Fruit fly (Drosophila melanogaster): ENCODE data around the gene CG6763.

The CG6763 gene

DNA sequence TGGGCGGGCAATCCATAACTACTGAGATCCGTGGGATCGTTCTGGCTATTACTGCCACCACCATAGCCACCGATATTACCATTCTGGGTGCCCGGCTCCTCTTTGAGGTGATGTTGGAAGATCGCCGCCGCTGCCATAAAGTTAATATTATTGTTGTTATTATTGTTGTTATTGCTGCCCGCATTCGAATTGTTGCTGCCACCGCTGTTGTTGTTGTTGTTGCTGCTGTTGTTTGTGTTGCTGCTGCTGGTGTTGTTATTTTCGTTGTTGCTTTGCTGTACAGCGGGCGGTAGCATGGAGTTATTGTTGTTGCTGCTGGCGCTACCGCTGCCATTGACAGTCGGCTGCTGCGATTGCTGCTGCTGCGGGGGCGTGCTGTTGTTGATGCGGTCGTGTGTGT lies 8.5 kb downstream of the CG6763 start:
- TF ChIP-seq eg (GFP tag; IDR thresholded peaks at IDR 0.05) (no peak), Eip78C (GFP tag) (no peak), Sox14 (GFP tag; optimal IDR thresholded peaks at IDR 0.05) (no peak)

DNA sequence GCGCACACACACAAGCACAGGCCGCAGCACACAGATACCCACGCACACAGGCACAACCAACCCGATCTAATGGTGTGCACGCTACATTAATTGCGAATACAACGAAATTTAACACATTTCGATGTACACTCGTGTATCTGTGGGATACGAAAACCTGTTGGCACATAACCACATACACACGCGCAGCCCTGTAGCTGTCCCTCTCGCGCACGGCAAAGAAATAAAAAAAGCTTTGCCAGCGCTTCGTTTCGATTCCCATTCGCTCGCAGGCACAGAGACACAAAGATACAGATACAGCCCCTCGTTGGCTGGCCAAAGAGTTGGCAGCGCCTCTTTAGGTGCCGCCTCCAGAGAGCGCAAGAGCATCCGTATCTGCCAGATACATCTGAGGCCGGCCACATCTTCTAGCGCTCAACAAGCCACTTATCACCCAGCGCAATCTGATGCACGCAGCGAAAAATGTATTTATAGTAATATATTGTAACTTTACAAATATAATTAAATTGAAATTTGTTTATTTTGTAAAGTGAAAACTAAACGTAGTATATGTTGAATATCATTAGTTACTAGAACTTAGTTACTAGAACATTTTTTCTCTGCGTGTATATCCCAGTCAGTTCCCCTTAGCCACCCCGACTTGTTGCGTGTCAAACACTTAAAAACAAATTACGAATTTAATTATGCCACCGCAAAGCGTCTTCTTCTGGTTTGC lies 9.4 kb downstream of the CG6763 start:
- peak; percentile 37 for TF ChIP-seq fkh (GFP tag; optimal IDR thresholded peaks at IDR 0.05)
- TF ChIP-seq CG3919 (GFP tag; optimal IDR thresholded peaks at IDR 0.05), result peak; percentile 44
- TF ChIP-seq CG9139 (GFP tag; optimal IDR thresholded peaks at IDR 0.05), result peak; percentile 27
- peak; percentile 39 for TF ChIP-seq CG34406 (GFP tag; optimal IDR thresholded peaks at IDR 0.05)
- TF ChIP-seq Lpt (GFP tag; optimal IDR thresholded peaks at IDR 0.05), result peak; percentile 22
- TF ChIP-seq Hr4 (GFP tag; optimal IDR thresholded peaks at IDR 0.05), result peak; percentile 22
- TF ChIP-seq CG11762 (GFP tag; optimal IDR thresholded peaks at IDR 0.05; ENCODE audit: insufficient read depth), result no peak
- no peak for TF ChIP-seq cyc (GFP tag; optimal IDR thresholded peaks at IDR 0.05)
- TF ChIP-seq net (GFP tag; optimal IDR thresholded peaks at IDR 0.05), result peak; percentile 74
- TF ChIP-seq Hr38 (GFP tag; optimal IDR thresholded peaks at IDR 0.05), result no peak
- peak; percentile 36 for TF ChIP-seq vri (GFP tag; optimal IDR thresholded peaks at IDR 0.05)
- TF ChIP-seq CG4318 (GFP tag; optimal IDR thresholded peaks at IDR 0.05), result no peak
- peak; percentile 44 for TF ChIP-seq achi (GFP tag; optimal IDR thresholded peaks at IDR 0.05)
- peak; percentile 6 for TF ChIP-seq dac (GFP tag; optimal IDR thresholded peaks at IDR 0.05)
- TF ChIP-seq CG15336 (GFP tag; IDR thresholded peaks at IDR 0.05), result peak; percentile 65
- TF ChIP-seq CG6808 (GFP tag; optimal IDR thresholded peaks at IDR 0.05), result peak; percentile 57
- peak; percentile 57 to 79 for TF ChIP-seq ss (GFP tag; optimal IDR thresholded peaks at IDR 0.05)
- TF ChIP-seq fd85E (GFP tag; optimal IDR thresholded peaks at IDR 0.05), result no peak
- peak; percentile 47 for TF ChIP-seq CG3032 (tag; optimal IDR thresholded peaks at IDR 0.05)
- TF ChIP-seq Eip75B (GFP tag; optimal IDR thresholded peaks at IDR 0.05), result peak; percentile 36
- peak; percentile 84 for TF ChIP-seq Eip78C (GFP tag)
- peak; percentile 38 for TF ChIP-seq fd59A (GFP tag; optimal IDR thresholded peaks at IDR 0.05)
- peak; percentile 37 for TF ChIP-seq spab (GFP tag; optimal IDR thresholded peaks at IDR 0.05)
- TF ChIP-seq CG1621 (tag; optimal IDR thresholded peaks at IDR 0.05), result peak; percentile 58
- TF ChIP-seq topi (GFP tag; optimal IDR thresholded peaks at IDR 0.05), result peak; percentile 3
- TF ChIP-seq Gug (GFP tag; IDR thresholded peaks at IDR 0.05), result peak; percentile 22; the same call in 1 of the 2 replicates
- no peak for TF ChIP-seq Sox15 (GFP tag; optimal IDR thresholded peaks at IDR 0.05)
- peak; percentile 7 for TF ChIP-seq CG8319 (GFP tag; optimal IDR thresholded peaks at IDR 0.05)
- TF ChIP-seq dsx (GFP tag; optimal IDR thresholded peaks at IDR 0.05; ENCODE audit: poor library complexity, severe bottlenecking), result peak; percentile 3
- TF ChIP-seq Ets96B (tag; optimal IDR thresholded peaks at IDR 0.05), result peak; percentile 53
- no peak for TF ChIP-seq Met (GFP tag; optimal IDR thresholded peaks at IDR 0.05)
- peak; percentile 32 for TF ChIP-seq CG6276 (GFP tag; optimal IDR thresholded peaks at IDR 0.05)
- TF ChIP-seq acj6 (GFP tag; optimal IDR thresholded peaks at IDR 0.05), result peak; percentile 53
- TF ChIP-seq CG31627 (GFP tag; optimal IDR thresholded peaks at IDR 0.05), result no peak
- TF ChIP-seq CG16779 (tag; optimal IDR thresholded peaks at IDR 0.05), result no peak
- TF ChIP-seq Sox102F (GFP tag; optimal IDR thresholded peaks at IDR 0.05), result peak; percentile 43
- TF ChIP-seq CG32006 (GFP tag; optimal IDR thresholded peaks at IDR 0.05), result peak; percentile 50
- TF ChIP-seq CG11294 (GFP tag; IDR thresholded peaks at IDR 0.05), result no peak; the same call in none of the 2 replicates
- peak; percentile 35 for TF ChIP-seq CG8632 (GFP tag; optimal IDR thresholded peaks at IDR 0.05)
- peak; percentile 18 for TF ChIP-seq CG6854 (GFP tag; optimal IDR thresholded peaks at IDR 0.05)
- TF ChIP-seq salr (GFP tag; optimal IDR thresholded peaks at IDR 0.05), result peak; percentile 21 to 61
- peak; percentile 89 for TF ChIP-seq CG6163 (GFP tag; IDR thresholded peaks at IDR 0.05)
- TF ChIP-seq eg (GFP tag; IDR thresholded peaks at IDR 0.05), result peak; percentile 85
- peak; percentile 37 for TF ChIP-seq esn (GFP tag; optimal IDR thresholded peaks at IDR 0.05)
- peak; percentile 61 for TF ChIP-seq CG10631 (GFP tag; optimal IDR thresholded peaks at IDR 0.05)
- no peak for TF ChIP-seq CG7368 (GFP tag; optimal IDR thresholded peaks at IDR 0.05)

All from whole organism, prepupa.